Worm (Caenorhabditis elegans) whole organism, young adult: ENCODE measurements around the gene R13D11.10.

Experiments
- B0336.3 ChIP-seq: fragments of 200-800 bp; sonication (Bioruptor generic); IDR thresholded peaks from 2 replicates; pipeline ENCODE4 v1.3.6; 2022; ENCODE audit warnings: missing genetic modification characterization, missing compliant biosample characterization
- D2030.7 ChIP-seq: fragments of 200-800 bp; sonication (Bioruptor generic); IDR thresholded peaks from 2 replicates; pipeline ENCODE4 v1.3.6; 2022; ENCODE audit warnings: missing genetic modification reagents, missing genetic modification characterization, missing compliant biosample characterization
- F39B2.1 ChIP-seq: fragments of 200-800 bp; sonication (Bioruptor generic); IDR thresholded peaks from 2 replicates; pipeline ENCODE4 v1.3.6; 2022; ENCODE audit warnings: missing genetic modification reagents, missing genetic modification characterization, missing compliant biosample characterization
- ama-1 ChIP-seq, 3 experiments: fragments of 150-350 bp in 1 of 3; sonication (generic microtip) in 2 of 3; optimal IDR thresholded peaks; 2 replicates each; lab custom pipeline; 2014 to 2018; ENCODE audit warnings: missing biosample characterization in 2 of 3, missing genetic modification characterization in 2 of 3, missing genetic modification reagents in 2 of 3
- cebp-1 ChIP-seq, 2 experiments: fragments of 200-800 bp in 1 of 2; sonication (Bioruptor generic) in 1 of 2; sonication (generic microtip) in 1 of 2; IDR thresholded peaks in 1 of 2; optimal IDR thresholded peaks in 1 of 2; 2 replicates each; pipeline versions ENCODE4 v1.3.6 to Lab custom; 2017 to 2022; ENCODE audit warnings: missing compliant biosample characterization in 2 of 2, missing genetic modification characterization in 2 of 2, mild to moderate bottlenecking in 1 of 2, missing genetic modification reagents in 1 of 2, moderate library complexity in 1 of 2
- die-1 ChIP-seq: sonication (generic microtip); optimal IDR thresholded peaks from 2 replicates; lab custom pipeline; 2016; ENCODE audit warnings: missing genotype, mild to moderate bottlenecking, missing genetic modification characterization, missing compliant biosample characterization
- ets-4 ChIP-seq: fragments of 200-800 bp; sonication (Bioruptor generic); optimal IDR thresholded peaks from 2 replicates; lab custom pipeline; 2018; ENCODE audit warnings: mild to moderate bottlenecking, missing genetic modification characterization, missing compliant biosample characterization
- hlh-12 ChIP-seq: sonication (generic microtip); optimal IDR thresholded peaks from 2 replicates; lab custom pipeline; 2016; ENCODE audit warnings: missing genetic modification characterization, missing compliant biosample characterization
- let-526 ChIP-seq: fragments of 200-800 bp; sonication (Bioruptor generic); IDR thresholded peaks from 2 replicates; pipeline ENCODE4 v1.3.6; 2022; ENCODE audit warnings: missing genetic modification reagents, missing genetic modification characterization, missing compliant biosample characterization
- mel-28 ChIP-seq: sonication (generic microtip); optimal IDR thresholded peaks from 2 replicates; lab custom pipeline; 2016; ENCODE audit warnings: borderline replicate concordance, mild to moderate bottlenecking, missing genetic modification characterization, missing compliant biosample characterization
- nhr-120 ChIP-seq: fragments of 200-800 bp; sonication (Bioruptor generic); IDR thresholded peaks from 2 replicates; pipeline ENCODE4 v1.3.6; 2022; ENCODE audit warnings: missing genetic modification characterization, missing compliant biosample characterization

DNA sequence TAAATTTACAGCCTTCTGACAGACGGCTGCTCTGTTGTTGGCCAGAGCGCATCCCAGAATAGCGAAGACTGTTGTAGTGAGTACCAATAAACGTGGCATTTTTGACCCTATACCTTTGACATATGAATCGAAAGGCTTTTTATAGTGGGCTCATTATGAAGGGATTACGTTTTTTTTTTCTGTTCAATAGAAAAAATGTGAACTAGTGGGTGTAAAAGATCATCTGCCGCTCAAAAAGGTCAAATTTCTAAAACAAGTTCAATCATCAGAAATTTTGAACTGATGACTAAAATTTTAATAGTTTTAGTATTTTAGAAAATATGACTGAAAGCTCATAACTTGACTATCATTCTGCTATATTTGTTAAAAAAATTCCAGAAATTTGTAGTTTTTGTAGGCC, 42.0 kb upstream of the R13D11.10 start, which contains the start of gene K09C6.9:
- TF ChIP-seq F39B2.1 (GFP tag; lab: Robert Waterston, UW) (no peak), cebp-1 (GFP tag; IDR thresholded peaks at IDR 0.05; lab: Robert Waterston, UW) (no peak), cebp-1 (tag; optimal IDR thresholded peaks at IDR 0.05; lab: Kevin White, UChicago) (no peak), D2030.7 (GFP tag; lab: Robert Waterston, UW) (no peak), hlh-12 (no peak), ama-1 (optimal IDR thresholded peaks at IDR 0.05; lab: Kevin White, UChicago) (no peak), ama-1 (GFP tag; optimal IDR thresholded peaks at IDR 0.05; lab: Kevin White, UChicago) (no peak), nhr-120 (GFP tag; lab: Robert Waterston, UW) (no peak), mel-28 (no peak), ets-4 (GFP tag; lab: Kevin White, UChicago) (no peak), let-526 (GFP tag; lab: Robert Waterston, UW) (no peak), die-1 (no peak), B0336.3 (GFP tag; lab: Robert Waterston, UW) (no peak)
